Fruit fly (Drosophila melanogaster) whole organism, embryonic: ENCODE measurements around the gene CG3071.

ENCODE experiments used
- Ada2b ChIP-seq: fragments of 200-800 bp; sonication (Bioruptor generic); IDR thresholded peaks from 2 replicates; pipeline ENCODE4 v1.3.6; 2022; ENCODE audit warnings: missing biosample characterization, missing genetic modification characterization
- CG10209 ChIP-seq: fragments of 200-800 bp; sonication (Bioruptor generic); optimal IDR thresholded peaks from 3 replicates; lab custom pipeline; 2017; ENCODE audit warnings: missing biosample characterization, mild to moderate bottlenecking, missing genetic modification characterization, missing genetic modification reagents
- CG10267 ChIP-seq: fragments of 200-800 bp; sonication (Bioruptor generic); optimal IDR thresholded peaks from 2 replicates; lab custom pipeline; 2018; ENCODE audit warnings: missing biosample characterization, mild to moderate bottlenecking, missing genetic modification characterization, moderate library complexity
- CG10321 ChIP-seq: fragments of 200-800 bp; sonication (Bioruptor generic); IDR thresholded peaks from 2 replicates; pipeline ENCODE4 v1.3.6; 2022; ENCODE audit warnings: missing biosample characterization, missing genetic modification characterization
- CG11093 ChIP-seq: fragments of 200-800 bp; sonication (Bioruptor generic); IDR thresholded peaks from 3 replicates; pipeline ENCODE4 v1.3.6; 2022; ENCODE audit warnings: missing biosample characterization, missing genetic modification characterization
- CG11398 ChIP-seq: fragments of 200-800 bp; sonication (Bioruptor generic); optimal IDR thresholded peaks from 2 replicates; lab custom pipeline; 2016; ENCODE audit warnings: missing biosample characterization, missing genetic modification characterization
- CG12769 ChIP-seq: fragments of 200-800 bp; sonication (Bioruptor generic); optimal IDR thresholded peaks from 2 replicates; lab custom pipeline; 2019; ENCODE audit warnings: missing biosample characterization, mild to moderate bottlenecking, missing genetic modification characterization, moderate library complexity
- CG13287 ChIP-seq: fragments of 200-800 bp; sonication (Bioruptor generic); IDR thresholded peaks from 2 replicates; pipeline ENCODE4 v1.3.6; 2022; ENCODE audit warnings: missing biosample characterization, missing genetic modification characterization; ENCODE audit not compliant: partially characterized antibody
- CG17361 ChIP-seq: fragments of 200-800 bp; sonication (Bioruptor generic); IDR thresholded peaks from 3 replicates; pipeline ENCODE4 v1.3.6; 2022; ENCODE audit warnings: missing biosample characterization, missing genetic modification characterization
- CG18011 ChIP-seq: fragments of 200-800 bp; sonication (Bioruptor generic); optimal IDR thresholded peaks from 2 replicates; lab custom pipeline; 2017; ENCODE audit warnings: missing biosample characterization, missing genetic modification characterization, mild to moderate bottlenecking, moderate library complexity, missing genotype
- CG2129 ChIP-seq: fragments of 200-800 bp; sonication (Bioruptor generic); IDR thresholded peaks from 2 replicates; pipeline ENCODE4 v1.3.6; 2022; ENCODE audit warnings: missing biosample characterization, missing genetic modification characterization; ENCODE audit not compliant: partially characterized antibody
- CG31224 ChIP-seq: fragments of 200-800 bp; sonication (Bioruptor generic); IDR thresholded peaks from 2 replicates; pipeline ENCODE4 v1.3.6; 2022; ENCODE audit warnings: missing biosample characterization, missing genetic modification characterization
- CG31388 ChIP-seq: fragments of 200-800 bp; sonication (Bioruptor generic); optimal IDR thresholded peaks from 2 replicates; lab custom pipeline; 2016; ENCODE audit warnings: missing biosample characterization, missing genetic modification characterization
- CG3407 ChIP-seq: fragments of 200-800 bp; sonication (Bioruptor generic); optimal IDR thresholded peaks from 2 replicates; lab custom pipeline; 2018; ENCODE audit warnings: missing biosample characterization, mild to moderate bottlenecking, missing genetic modification characterization
- CG5245 ChIP-seq: fragments of 200-800 bp; sonication (Bioruptor generic); optimal IDR thresholded peaks from 3 replicates; lab custom pipeline; 2016; ENCODE audit warnings: missing biosample characterization, missing genetic modification characterization
- CG7928 ChIP-seq: fragments of 200-800 bp; sonication (Bioruptor generic); optimal IDR thresholded peaks from 2 replicates; lab custom pipeline; 2017; ENCODE audit warnings: missing biosample characterization, mild to moderate bottlenecking, missing genetic modification characterization
- CG9876 ChIP-seq: fragments of 200-800 bp; sonication (Bioruptor generic); optimal IDR thresholded peaks from 2 replicates; lab custom pipeline; 2016; ENCODE audit warnings: missing biosample characterization, missing genetic modification characterization
- D ChIP-seq, 2 experiments: fragments of 200-800 bp in 1 of 2; fragments of >200 bp in 1 of 2; sonication (Bioruptor generic) in 1 of 2; optimal IDR thresholded peaks; 2 replicates in 1 of 2; 3 replicates in 1 of 2; lab custom pipeline; 2017; ENCODE audit warnings: mild to moderate bottlenecking in 1 of 2, missing biosample characterization in 1 of 2, missing genetic modification characterization in 1 of 2, missing genetic modification reagents in 1 of 2
- Dbx ChIP-seq: fragments of 200-800 bp; sonication (Bioruptor generic); IDR thresholded peaks from 3 replicates; pipeline ENCODE4 v1.3.6; 2022; ENCODE audit warnings: missing biosample characterization, missing genetic modification characterization
- Doc3 ChIP-seq: fragments of 200-800 bp; sonication (Bioruptor generic); IDR thresholded peaks from 3 replicates; pipeline ENCODE4 v1.3.6; 2022; ENCODE audit warnings: missing biosample characterization, missing genetic modification characterization; ENCODE audit not compliant: partially characterized antibody
- Eip74EF ChIP-seq, 2 experiments: fragments of 200-800 bp in 1 of 2; fragments of >200 bp in 1 of 2; sonication (Bioruptor generic) in 1 of 2; optimal IDR thresholded peaks; 2 replicates each; lab custom pipeline; 2017 to 2019; ENCODE audit warnings: missing biosample characterization in 2 of 2, missing genetic modification characterization in 2 of 2, mild to moderate bottlenecking in 1 of 2, moderate library complexity in 1 of 2
- Hey ChIP-seq: fragments of 200-800 bp; sonication (Bioruptor generic); optimal IDR thresholded peaks from 3 replicates; lab custom pipeline; 2018; ENCODE audit warnings: missing biosample characterization, mild to moderate bottlenecking, missing genetic modification characterization
- Hmr ChIP-seq: fragments of 200-800 bp; sonication (Bioruptor generic); optimal IDR thresholded peaks from 3 replicates; lab custom pipeline; 2017; ENCODE audit warnings: mild to moderate bottlenecking, missing biosample characterization, missing genetic modification reagents, missing genetic modification characterization
- Hmx ChIP-seq: fragments of 200-800 bp; sonication (Bioruptor generic); optimal IDR thresholded peaks from 2 replicates; lab custom pipeline; 2016; ENCODE audit warnings: missing biosample characterization, missing genetic modification characterization
- Hr39 ChIP-seq: fragments of >200 bp; optimal IDR thresholded peaks from 2 replicates; lab custom pipeline; 2017
- Lpt ChIP-seq: fragments of >200 bp; optimal IDR thresholded peaks from 2 replicates; lab custom pipeline; 2018; ENCODE audit warnings: missing biosample characterization, missing genetic modification characterization
- Med ChIP-seq: fragments of 200-800 bp; sonication (Bioruptor generic); peaks from one replicate; lab custom pipeline; 2016; ENCODE audit warnings: missing biosample characterization, missing genetic modification characterization, mild to moderate bottlenecking, inconsistent platforms, moderate library complexity
- Meics ChIP-seq: fragments of 200-800 bp; sonication (Bioruptor generic); optimal IDR thresholded peaks from 2 replicates; lab custom pipeline; 2017; ENCODE audit warnings: missing biosample characterization, mild to moderate bottlenecking, missing genetic modification characterization
- TFAM ChIP-seq: fragments of 200-800 bp; sonication (Bioruptor generic); optimal IDR thresholded peaks from 2 replicates; lab custom pipeline; 2017; ENCODE audit warnings: missing biosample characterization, missing genetic modification characterization, inconsistent platforms
- aop ChIP-seq: fragments of 200-800 bp; sonication (Bioruptor generic); IDR thresholded peaks from 2 replicates; pipeline ENCODE4 v1.3.6; 2022; ENCODE audit warnings: missing biosample characterization, missing genetic modification characterization
- ara ChIP-seq: fragments of 200-800 bp; sonication (Bioruptor generic); IDR thresholded peaks from 2 replicates; pipeline ENCODE4 v1.3.6; 2022; ENCODE audit warnings: missing biosample characterization, missing genetic modification characterization
- bigmax ChIP-seq: fragments of 200-800 bp; sonication (Bioruptor generic); optimal IDR thresholded peaks from 2 replicates; lab custom pipeline; 2018; ENCODE audit warnings: missing biosample characterization, mild to moderate bottlenecking, missing genetic modification characterization
- dan ChIP-seq: fragments of 200-800 bp; sonication (Bioruptor generic); IDR thresholded peaks from 2 replicates; pipeline ENCODE4 v1.3.6; 2022; ENCODE audit warnings: missing biosample characterization, missing genetic modification characterization
- ewg ChIP-seq: fragments of 200-800 bp; sonication (Bioruptor generic); optimal IDR thresholded peaks from 3 replicates; lab custom pipeline; 2017; ENCODE audit warnings: mild to moderate bottlenecking, missing biosample characterization, missing genetic modification reagents, missing genetic modification characterization
- fd3F ChIP-seq: fragments of 200-800 bp; sonication (Bioruptor generic); optimal IDR thresholded peaks from 2 replicates; lab custom pipeline; 2018; ENCODE audit warnings: missing biosample characterization, mild to moderate bottlenecking, missing genetic modification characterization, moderate library complexity
- fd64A ChIP-seq: fragments of 200-800 bp; sonication (Bioruptor generic); optimal IDR thresholded peaks from 3 replicates; lab custom pipeline; 2018; ENCODE audit warnings: missing biosample characterization, mild to moderate bottlenecking, missing genetic modification characterization
- fu2 ChIP-seq: fragments of 200-800 bp; sonication (Bioruptor generic); optimal IDR thresholded peaks from 2 replicates; lab custom pipeline; 2016; ENCODE audit warnings: missing biosample characterization, missing genetic modification characterization
- gro ChIP-seq: fragments of 200-800 bp; sonication (Bioruptor generic); optimal IDR thresholded peaks from 2 replicates; lab custom pipeline; 2016; ENCODE audit warnings: missing biosample characterization, missing genetic modification characterization
- gsb ChIP-seq: fragments of 200-800 bp; sonication (Bioruptor generic); IDR thresholded peaks from 2 replicates; pipeline ENCODE4 v1.3.6; 2022; ENCODE audit warnings: missing biosample characterization, missing genetic modification characterization
- ken ChIP-seq: fragments of 200-800 bp; sonication (Bioruptor generic); IDR thresholded peaks from 3 replicates; pipeline ENCODE4 v1.3.6; 2022; ENCODE audit warnings: missing biosample characterization, missing genetic modification characterization
- lbe ChIP-seq: fragments of 200-800 bp; sonication (Bioruptor generic); optimal IDR thresholded peaks from 2 replicates; lab custom pipeline; 2016; ENCODE audit warnings: missing biosample characterization, mild to moderate bottlenecking, missing genetic modification characterization
- otp ChIP-seq: fragments of 200-800 bp; sonication (Bioruptor generic); IDR thresholded peaks from 3 replicates; pipeline ENCODE4, ENCODE4 v1.3.6; 2022; ENCODE audit warnings: missing biosample characterization, missing genetic modification characterization
- peb ChIP-seq: fragments of 200-800 bp; sonication (Bioruptor generic); IDR thresholded peaks from 2 replicates; pipeline ENCODE4 v1.3.6; 2022; ENCODE audit warnings: missing biosample characterization, missing genetic modification characterization
- pita ChIP-seq: fragments of 200-800 bp; sonication (Bioruptor generic); optimal IDR thresholded peaks from 2 replicates; lab custom pipeline; 2017; ENCODE audit warnings: missing biosample characterization, mild to moderate bottlenecking, missing genetic modification characterization
- pnt ChIP-seq: fragments of 200-800 bp; sonication (Bioruptor generic); optimal IDR thresholded peaks from 3 replicates; lab custom pipeline; 2016; ENCODE audit warnings: missing biosample characterization, missing genetic modification characterization
- run ChIP-seq: fragments of 200-800 bp; sonication (Bioruptor generic); optimal IDR thresholded peaks from 3 replicates; lab custom pipeline; 2018; ENCODE audit warnings: missing biosample characterization, mild to moderate bottlenecking, missing genetic modification characterization
- sd ChIP-seq: fragments of 200-800 bp; sonication (Bioruptor generic); optimal IDR thresholded peaks from 3 replicates; lab custom pipeline; 2018; ENCODE audit warnings: missing biosample characterization, mild to moderate bottlenecking, missing genetic modification characterization, moderate library complexity
- sr ChIP-seq: fragments of 200-800 bp; sonication (Bioruptor generic); IDR thresholded peaks from 3 replicates; pipeline ENCODE4 v1.3.6; 2022; ENCODE audit warnings: missing biosample characterization, missing genetic modification characterization
- tx ChIP-seq: fragments of 200-800 bp; sonication (Bioruptor generic); optimal IDR thresholded peaks from 2 replicates; lab custom pipeline; 2016; ENCODE audit warnings: missing biosample characterization, missing genetic modification characterization

The CG3071 gene

DNA sequence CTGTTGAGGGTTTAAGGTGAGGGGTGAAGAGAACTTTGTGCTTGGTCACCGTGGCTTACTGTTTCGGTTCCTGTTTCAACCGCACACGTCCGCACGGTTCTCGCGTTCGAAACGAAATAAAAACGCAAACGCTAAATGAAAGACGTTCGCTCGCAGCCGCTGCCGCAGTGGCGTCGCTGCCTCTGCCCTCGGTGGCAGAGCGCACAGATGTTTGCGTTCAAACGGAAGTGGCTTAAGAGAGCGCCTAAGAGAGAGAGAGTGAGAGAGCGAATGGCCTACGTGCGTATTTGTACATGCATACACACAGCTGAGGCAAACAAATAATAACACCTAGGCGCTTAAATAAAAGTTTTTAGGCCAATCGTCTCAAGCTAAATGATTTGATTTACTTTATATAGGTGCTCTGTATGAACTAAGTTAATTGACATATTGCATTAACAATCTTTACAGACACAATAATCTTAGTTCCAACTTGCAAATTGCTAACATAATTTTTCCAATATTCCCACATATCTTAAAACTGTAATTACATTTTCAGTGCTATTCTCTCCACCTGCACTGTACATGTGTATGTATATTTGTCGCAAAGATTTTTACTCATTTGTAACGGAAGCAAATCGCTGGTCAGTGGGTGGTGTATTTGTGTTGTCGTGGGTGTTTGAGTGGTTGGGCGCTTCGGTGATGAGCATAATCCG is 30.8 kb downstream of the CG3071 start, which contains the start of gene CG2865 (continued):
- TF ChIP-seq Ada2b (GFP tag; lab: Robert Waterston, UW) (peak; percentile 89), TFAM (GFP tag; lab: Kevin White, UChicago) (peak; percentile 57), CG10209 (GFP tag; lab: Kevin White, UChicago) (peak; percentile 94), Hey (peak; percentile 88), pnt (peak; percentile 88), peb (GFP tag; lab: Robert Waterston, UW) (peak; percentile 76), lbe (GFP tag; lab: Kevin White, UChicago) (peak; percentile 92), CG31224 (GFP tag; lab: Robert Waterston, UW) (peak; percentile 78), CG10267 (tag; lab: Kevin White, UChicago) (peak; percentile 91), Hmr (peak; percentile 97), CG13287 (peak; percentile 56), Eip74EF (GFP tag; optimal IDR thresholded peaks at IDR 0.05; lab: Kevin White, UChicago) (peak in 1 of 2 experiments; percentile 96), Dbx (GFP tag; lab: Robert Waterston, UW) (peak; percentile 86), run (tag; lab: Kevin White, UChicago) (peak; percentile 95), pita (GFP tag; lab: Kevin White, UChicago) (no peak), fd64A (GFP tag; lab: Kevin White, UChicago) (peak; percentile 90), CG12769 (tag; lab: Kevin White, UChicago) (peak; percentile 94), CG2129 (no peak), bigmax (GFP tag; lab: Kevin White, UChicago) (no peak), CG10321 (peak; percentile 11; the same call in 1 of the 2 replicates), D (optimal IDR thresholded peaks at IDR 0.05; lab: Kevin White, UChicago) (no peak), D (GFP tag; optimal IDR thresholded peaks at IDR 0.05; lab: Kevin White, UChicago) (peak; percentile 89), Med (GFP tag; lab: Kevin White, UChicago) (peak; percentile 98), Hr39 (lab: Kevin White, UChicago) (no peak), CG7928 (GFP tag; lab: Kevin White, UChicago) (peak; percentile 74), gro (peak; percentile 94), ewg (GFP tag; lab: Kevin White, UChicago) (peak; percentile 88), CG18011 (GFP tag; lab: Kevin White, UChicago) (peak; percentile 80), Meics (peak; percentile 97), sd (tag; lab: Kevin White, UChicago) (peak; percentile 92), Doc3 (GFP tag; lab: Robert Waterston, UW) (no peak), ara (GFP tag; lab: Robert Waterston, UW) (peak; percentile 84), CG11093 (GFP tag; lab: Robert Waterston, UW) (peak; percentile 74; the same call in 2 of the 3 replicates), CG11398 (peak; percentile 89), dan (GFP tag; lab: Robert Waterston, UW) (no peak; the same call in 1 of the 2 replicates), CG9876 (GFP tag; lab: Kevin White, UChicago) (peak; percentile 57), fd3F (peak; percentile 94), gsb (GFP tag; lab: Robert Waterston, UW) (peak; percentile 69), otp (GFP tag; lab: Robert Waterston, UW) (peak; percentile 46; the same call in 1 of the 3 replicates), CG5245 (GFP tag; lab: Kevin White, UChicago) (peak; percentile 71), sr (GFP tag; lab: Robert Waterston, UW) (peak; percentile 93), CG17361 (GFP tag; lab: Robert Waterston, UW) (peak; percentile 96), Lpt (GFP tag; lab: Kevin White, UChicago) (no peak), ken (peak; percentile 68; the same call in 1 of the 3 replicates), tx (GFP tag; lab: Kevin White, UChicago) (peak; percentile 87), CG3407 (GFP tag; lab: Kevin White, UChicago) (peak; percentile 88), CG31388 (GFP tag; lab: Kevin White, UChicago) (peak; percentile 58), Hmx (GFP tag; lab: Kevin White, UChicago) (peak; percentile 80), aop (GFP tag; lab: Robert Waterston, UW) (no peak), fu2 (peak; percentile 79)
